Worm (Caenorhabditis elegans) whole organism, L1 larva: Measurements from ENCODE around the gene hlh-28.

Experiments
- C16A3.4 ChIP-seq: fragments of 150-350 bp; optimal IDR thresholded peaks from 2 replicates; lab custom pipeline; 2014; ENCODE audit warnings: missing biosample characterization, missing genetic modification characterization
- C34B4.2 ChIP-seq: sonication (generic microtip); optimal IDR thresholded peaks from 2 replicates; lab custom pipeline; 2017; ENCODE audit warnings: mild to moderate bottlenecking, missing genetic modification characterization, missing compliant biosample characterization
- F16B12.6 ChIP-seq: fragments of 150-350 bp; optimal IDR thresholded peaks from 2 replicates; lab custom pipeline; 2014; ENCODE audit warnings: missing biosample characterization, missing genetic modification characterization
- Y116A8C.19 ChIP-seq: sonication (generic microtip); optimal IDR thresholded peaks from 2 replicates; lab custom pipeline; 2016; ENCODE audit warnings: missing compliant biosample characterization, missing genetic modification characterization, borderline replicate concordance
- alr-1 ChIP-seq: fragments of 200-800 bp; sonication (Bioruptor generic); optimal IDR thresholded peaks from 2 replicates; lab custom pipeline; 2018; ENCODE audit warnings: borderline replicate concordance, mild to moderate bottlenecking, missing genetic modification characterization, missing compliant biosample characterization
- ama-1 ChIP-seq: fragments of 150-350 bp; optimal IDR thresholded peaks from 2 replicates; lab custom pipeline; 2014
- blmp-1 ChIP-seq: fragments of 150-350 bp; optimal IDR thresholded peaks from 2 replicates; lab custom pipeline; 2014; ENCODE audit warnings: missing biosample characterization, missing genetic modification characterization
- ceh-63 ChIP-seq: fragments of 200-800 bp; sonication (Bioruptor generic); optimal IDR thresholded peaks from 2 replicates; lab custom pipeline; 2018; ENCODE audit warnings: mild to moderate bottlenecking, missing genetic modification characterization, missing compliant biosample characterization
- ceh-8 ChIP-seq: fragments of 200-800 bp; sonication (Bioruptor generic); optimal IDR thresholded peaks from 2 replicates; lab custom pipeline; 2018; ENCODE audit warnings: mild to moderate bottlenecking, missing genetic modification characterization, moderate library complexity, missing compliant biosample characterization
- ceh-82 ChIP-seq, 3 experiments: fragments of 150-350 bp in 1 of 3; sonication (generic microtip) in 2 of 3; optimal IDR thresholded peaks; 2 replicates each; lab custom pipeline; 2014 to 2017; ENCODE audit warnings: missing biosample characterization in 3 of 3, missing genetic modification characterization in 3 of 3
- ces-1 ChIP-seq: fragments of 150-350 bp; optimal IDR thresholded peaks from 2 replicates; lab custom pipeline; 2014; ENCODE audit warnings: missing biosample characterization, missing genetic modification reagents, missing genetic modification characterization
- dpl-1 ChIP-seq, 3 experiments: fragments of 150-350 bp in 2 of 3; sonication (generic microtip) in 1 of 3; optimal IDR thresholded peaks; 2 replicates each; lab custom pipeline; 2014 to 2017; ENCODE audit warnings: missing biosample characterization in 3 of 3, missing genetic modification characterization in 3 of 3, missing genetic modification reagents in 3 of 3
- dsc-1 ChIP-seq: sonication (generic microtip); optimal IDR thresholded peaks from 2 replicates; lab custom pipeline; 2016; ENCODE audit warnings: mild to moderate bottlenecking, missing genetic modification characterization, missing compliant biosample characterization
- efl-3 ChIP-seq: fragments of 200-800 bp; sonication (Bioruptor generic); optimal IDR thresholded peaks from 2 replicates; lab custom pipeline; 2018; ENCODE audit warnings: mild to moderate bottlenecking, missing genetic modification characterization, missing compliant biosample characterization
- fkh-10 ChIP-seq: sonication (generic microtip); optimal IDR thresholded peaks from 2 replicates; lab custom pipeline; 2017; ENCODE audit warnings: missing biosample characterization, missing genetic modification reagents, missing genetic modification characterization
- fkh-4 ChIP-seq: sonication (generic microtip); optimal IDR thresholded peaks from 2 replicates; lab custom pipeline; 2016; ENCODE audit warnings: missing compliant biosample characterization, missing genetic modification characterization, borderline replicate concordance
- fkh-8 ChIP-seq: sonication (generic microtip); optimal IDR thresholded peaks from 2 replicates; lab custom pipeline; 2016; ENCODE audit warnings: mild to moderate bottlenecking, missing genetic modification characterization, missing compliant biosample characterization
- grh-1 ChIP-seq: fragments of 200-800 bp; sonication (Bioruptor generic); IDR thresholded peaks from 2 replicates; pipeline ENCODE4 v1.3.6; 2022; ENCODE audit warnings: missing genetic modification reagents, missing genetic modification characterization, missing compliant biosample characterization
- hlh-17 ChIP-seq: fragments of 200-800 bp; sonication (Bioruptor generic); optimal IDR thresholded peaks from 2 replicates; lab custom pipeline; 2018; ENCODE audit warnings: missing genetic modification characterization, mild to moderate bottlenecking, missing compliant biosample characterization, moderate library complexity, borderline replicate concordance
- hlh-4 ChIP-seq: sonication (generic microtip); optimal IDR thresholded peaks from 2 replicates; lab custom pipeline; 2016; ENCODE audit warnings: mild to moderate bottlenecking, missing genetic modification characterization, missing compliant biosample characterization
- hpl-2 ChIP-seq: fragments of 150-350 bp; optimal IDR thresholded peaks from 2 replicates; lab custom pipeline; 2014; ENCODE audit warnings: missing biosample characterization, missing genetic modification reagents, missing genetic modification characterization
- irx-1 ChIP-seq: sonication (generic microtip); optimal IDR thresholded peaks from 2 replicates; lab custom pipeline; 2016; ENCODE audit warnings: missing genetic modification characterization, missing compliant biosample characterization
- lin-13 ChIP-seq: fragments of 150-350 bp; optimal IDR thresholded peaks from 2 replicates; lab custom pipeline; 2014; ENCODE audit warnings: missing biosample characterization, missing genetic modification reagents, missing genetic modification characterization
- lin-14 ChIP-seq: fragments of 200-800 bp; sonication (Bioruptor generic); optimal IDR thresholded peaks from 2 replicates; lab custom pipeline; 2018; ENCODE audit warnings: mild to moderate bottlenecking, missing genetic modification characterization, moderate library complexity, missing compliant biosample characterization
- lin-15B ChIP-seq: fragments of 150-350 bp; sonication (generic microtip); optimal IDR thresholded peaks from 3 replicates; lab custom pipeline; 2014; ENCODE audit warnings: missing biosample characterization, missing genetic modification characterization
- lin-35 ChIP-seq, 2 experiments: fragments of 150-350 bp; optimal IDR thresholded peaks; 2 replicates each; lab custom pipeline; 2014; ENCODE audit warnings: missing biosample characterization in 2 of 2, missing genetic modification characterization in 2 of 2, missing genetic modification reagents in 2 of 2
- lin-39 ChIP-seq: fragments of 150-350 bp; optimal IDR thresholded peaks from 2 replicates; lab custom pipeline; 2014; ENCODE audit warnings: missing biosample characterization, missing genetic modification reagents, missing genetic modification characterization
- lir-3 ChIP-seq: sonication (generic microtip); optimal IDR thresholded peaks from 2 replicates; lab custom pipeline; 2016; ENCODE audit warnings: mild to moderate bottlenecking, missing genetic modification characterization, moderate library complexity, missing compliant biosample characterization; ENCODE audit not compliant: poor library complexity
- mab-9 ChIP-seq: fragments of 200-800 bp; sonication (Bioruptor generic); IDR thresholded peaks from 2 replicates; pipeline ENCODE4 v1.3.6; 2022; ENCODE audit warnings: missing genetic modification reagents, missing genetic modification characterization, missing compliant biosample characterization
- mef-2 ChIP-seq: fragments of 150-350 bp; optimal IDR thresholded peaks from 2 replicates; lab custom pipeline; 2014; ENCODE audit warnings: missing biosample characterization, missing genetic modification characterization
- nhr-12 ChIP-seq: sonication (generic microtip); optimal IDR thresholded peaks from 2 replicates; lab custom pipeline; 2017; ENCODE audit warnings: missing biosample characterization, missing genetic modification characterization
- nhr-19 ChIP-seq: fragments of 200-800 bp; sonication (Bioruptor generic); conservative IDR thresholded peaks from 2 replicates; pipeline ENCODE4 v1.3.6; 2022; ENCODE audit warnings: missing genetic modification characterization, missing compliant biosample characterization
- nhr-20 ChIP-seq: sonication (generic microtip); optimal IDR thresholded peaks from 2 replicates; lab custom pipeline; 2016; ENCODE audit warnings: mild to moderate bottlenecking, missing genetic modification characterization, missing compliant biosample characterization
- nhr-47 ChIP-seq: sonication (generic microtip); optimal IDR thresholded peaks from 2 replicates; lab custom pipeline; 2016; ENCODE audit warnings: mild to moderate bottlenecking, missing genetic modification characterization, moderate library complexity, missing compliant biosample characterization
- nhr-71 ChIP-seq: sonication (generic microtip); optimal IDR thresholded peaks from 2 replicates; lab custom pipeline; 2016; ENCODE audit warnings: mild to moderate bottlenecking, missing genetic modification characterization, moderate library complexity, missing compliant biosample characterization
- nhr-77 ChIP-seq: fragments of 150-350 bp; optimal IDR thresholded peaks from 2 replicates; lab custom pipeline; 2014; ENCODE audit warnings: missing biosample characterization, missing genetic modification characterization
- nhr-85 ChIP-seq: sonication (generic microtip); peaks from one replicate; lab custom pipeline; 2016; ENCODE audit warnings: missing genetic modification characterization, inconsistent platforms, missing compliant biosample characterization
- nhr-90 ChIP-seq: sonication (generic microtip); optimal IDR thresholded peaks from 2 replicates; lab custom pipeline; 2016; ENCODE audit warnings: mild to moderate bottlenecking, missing genetic modification characterization, missing compliant biosample characterization; ENCODE audit not compliant: poor library complexity
- pag-3 ChIP-seq: sonication (generic microtip); optimal IDR thresholded peaks from 2 replicates; lab custom pipeline; 2017; ENCODE audit warnings: missing genetic modification characterization, mild to moderate bottlenecking, missing compliant biosample characterization, antibody characterized with exemption, borderline replicate concordance; ENCODE audit not compliant: insufficient read depth
- pax-3 ChIP-seq: fragments of 200-800 bp; sonication (Bioruptor generic); optimal IDR thresholded peaks from 2 replicates; lab custom pipeline; 2018; ENCODE audit warnings: mild to moderate bottlenecking, missing genetic modification characterization, moderate library complexity, missing compliant biosample characterization
- skn-1 ChIP-seq: fragments of 150-350 bp; optimal IDR thresholded peaks from 2 replicates; lab custom pipeline; 2014; ENCODE audit warnings: missing biosample characterization, missing genetic modification characterization
- snpc-4 ChIP-seq: fragments of 150-350 bp; optimal IDR thresholded peaks from 2 replicates; lab custom pipeline; 2014; ENCODE audit warnings: missing biosample characterization, missing genetic modification characterization
- snu-23 ChIP-seq: sonication (generic microtip); optimal IDR thresholded peaks from 2 replicates; lab custom pipeline; 2016; ENCODE audit warnings: missing genetic modification characterization, missing compliant biosample characterization
- sox-4 ChIP-seq: sonication (generic microtip); optimal IDR thresholded peaks from 2 replicates; lab custom pipeline; 2016; ENCODE audit warnings: missing genetic modification characterization, missing compliant biosample characterization
- swsn-7 ChIP-seq: sonication (generic microtip); optimal IDR thresholded peaks from 2 replicates; lab custom pipeline; 2016; ENCODE audit warnings: missing genetic modification characterization, missing compliant biosample characterization
- tlp-1 ChIP-seq: fragments of 150-350 bp; optimal IDR thresholded peaks from 2 replicates; lab custom pipeline; 2014; ENCODE audit warnings: missing biosample characterization, missing genetic modification characterization
- unc-98 ChIP-seq: fragments of 200-800 bp; sonication (Bioruptor generic); IDR thresholded peaks from 2 replicates; pipeline ENCODE4 v1.3.6; 2022; ENCODE audit warnings: missing genetic modification characterization, missing compliant biosample characterization
- xbp-1 ChIP-seq: sonication (generic microtip); optimal IDR thresholded peaks from 2 replicates; lab custom pipeline; 2016; ENCODE audit warnings: missing genetic modification characterization, missing compliant biosample characterization
- zip-4 ChIP-seq: fragments of 200-800 bp; sonication (Bioruptor generic); optimal IDR thresholded peaks from 2 replicates; lab custom pipeline; 2018; ENCODE audit warnings: mild to moderate bottlenecking, missing genetic modification characterization, moderate library complexity, missing compliant biosample characterization
- ztf-11 ChIP-seq, 2 experiments: sonication (generic microtip); optimal IDR thresholded peaks; 2 replicates each; lab custom pipeline; 2016 to 2017; ENCODE audit warnings: missing genetic modification characterization in 2 of 2, missing biosample characterization in 1 of 2, missing compliant biosample characterization in 1 of 2
- ztf-4 ChIP-seq: fragments of 150-350 bp; optimal IDR thresholded peaks from 2 replicates; lab custom pipeline; 2014; ENCODE audit warnings: missing biosample characterization, missing genetic modification characterization

The hlh-28 gene

DNA sequence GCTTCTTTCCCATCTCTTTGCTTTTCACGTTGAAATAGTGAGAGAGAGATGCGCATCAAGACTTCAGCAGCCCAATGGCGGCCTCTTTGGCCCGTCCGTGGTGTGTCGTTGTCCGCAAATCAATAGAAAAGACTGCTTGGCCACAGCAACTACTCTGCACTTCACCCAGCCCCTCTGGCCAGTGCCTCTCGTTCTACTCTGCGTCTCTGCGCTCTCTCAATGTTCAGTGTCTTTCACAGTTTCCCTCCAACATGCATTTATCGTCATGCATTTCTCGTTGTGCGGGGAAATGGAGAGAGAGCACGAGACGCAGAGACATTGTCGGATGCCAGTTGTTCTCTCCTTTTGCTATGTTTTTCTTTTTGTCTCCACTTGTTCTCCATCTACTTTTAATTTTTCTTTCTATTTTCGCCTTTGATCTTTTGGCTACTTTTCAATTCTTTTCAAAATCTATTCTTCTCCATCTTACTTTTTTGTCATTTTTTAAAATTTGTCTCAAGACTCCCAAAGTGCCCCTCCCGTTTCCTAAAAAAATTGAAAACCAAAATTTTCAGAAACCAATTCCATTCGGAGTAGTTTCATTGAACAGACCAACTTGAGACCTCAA, 37.2 kb upstream of the hlh-28 start, which contains the start of gene nhr-1:
nhr-1 (plus strand) TSS at position 557 of the 607 bp plus-strand sequence.
- TF ChIP-seq mab-9 (GFP tag; lab: Robert Waterston, UW) (no peak), lin-39 (peak; percentile 28), fkh-4 (tag; lab: Kevin White, UChicago) (no peak), hlh-4 (tag; lab: Kevin White, UChicago) (no peak), pax-3 (tag; lab: Kevin White, UChicago) (no peak), nhr-12 (tag; lab: Kevin White, UChicago) (no peak), ces-1 (GFP tag; lab: Kevin White, UChicago) (no peak), swsn-7 (tag; lab: Kevin White, UChicago) (peak; percentile 86), C16A3.4 (peak; percentile 69), hlh-17 (no peak), lir-3 (tag; lab: Kevin White, UChicago) (peak; percentile 59), xbp-1 (peak; percentile 76), hpl-2 (GFP tag; lab: Kevin White, UChicago) (no peak), lin-15B (tag; lab: Kevin White, UChicago) (no peak), irx-1 (tag; lab: Kevin White, UChicago) (peak; percentile 47), nhr-85 (tag; lab: Kevin White, UChicago) (peak; percentile 95), blmp-1 (tag; lab: Kevin White, UChicago) (peak; percentile 90), ztf-4 (tag; lab: Kevin White, UChicago) (peak; percentile 85), dpl-1 (GFP tag; optimal IDR thresholded peaks at IDR 0.05; lab: Kevin White, UChicago) (peak in 2 of 3 experiments; percentile 34 to 35), nhr-20 (tag; lab: Kevin White, UChicago) (peak; percentile 96), ztf-11 (tag; optimal IDR thresholded peaks at IDR 0.05; lab: Kevin White, UChicago) (peak in 1 of 2 experiments; percentile 18), efl-3 (GFP tag; lab: Kevin White, UChicago) (no peak), ceh-82 (tag; optimal IDR thresholded peaks at IDR 0.05; lab: Kevin White, UChicago) (peak; percentile 69 to 81 (median 79)), pag-3 (tag; lab: Kevin White, UChicago) (no peak), lin-14 (GFP tag; lab: Kevin White, UChicago) (peak; percentile 98), snpc-4 (tag; lab: Kevin White, UChicago) (peak; percentile 29), snu-23 (peak; percentile 95), nhr-77 (tag; lab: Kevin White, UChicago) (peak; percentile 62), nhr-71 (tag; lab: Kevin White, UChicago) (peak; percentile 96), C34B4.2 (no peak), grh-1 (GFP tag; lab: Robert Waterston, UW) (peak; percentile 44; the same call in 1 of the 2 replicates), F16B12.6 (tag; lab: Kevin White, UChicago) (no peak), skn-1 (tag; lab: Kevin White, UChicago) (peak; percentile 64), alr-1 (tag; lab: Kevin White, UChicago) (no peak), ceh-8 (GFP tag; lab: Kevin White, UChicago) (peak; percentile 77), fkh-10 (peak; percentile 72), sox-4 (tag; lab: Kevin White, UChicago) (no peak), tlp-1 (tag; lab: Kevin White, UChicago) (no peak), fkh-8 (tag; lab: Kevin White, UChicago) (peak; percentile 86), unc-98 (no peak), zip-4 (GFP tag; lab: Kevin White, UChicago) (peak; percentile 22), ama-1 (lab: Kevin White, UChicago) (no peak), dsc-1 (peak; percentile 88), nhr-19 (GFP tag; lab: Robert Waterston, UW) (peak; percentile 83), nhr-47 (tag; lab: Kevin White, UChicago) (peak; percentile 87), lin-35 (GFP tag; optimal IDR thresholded peaks at IDR 0.05; lab: Kevin White, UChicago) (peak; percentile 54 to 74), nhr-90 (peak; percentile 67), ceh-63 (GFP tag; lab: Kevin White, UChicago) (peak; percentile 4), lin-13 (GFP tag; lab: Kevin White, UChicago) (no peak), Y116A8C.19 (tag; lab: Kevin White, UChicago) (no peak), mef-2 (tag; lab: Kevin White, UChicago) (peak; percentile 74)
